Worm (Caenorhabditis elegans): ENCODE data around the gene scc-2.
A peak's percentile ranks its signal among the peaks of the same experiment; 100 is the strongest.

Gene scc-2

DNA sequence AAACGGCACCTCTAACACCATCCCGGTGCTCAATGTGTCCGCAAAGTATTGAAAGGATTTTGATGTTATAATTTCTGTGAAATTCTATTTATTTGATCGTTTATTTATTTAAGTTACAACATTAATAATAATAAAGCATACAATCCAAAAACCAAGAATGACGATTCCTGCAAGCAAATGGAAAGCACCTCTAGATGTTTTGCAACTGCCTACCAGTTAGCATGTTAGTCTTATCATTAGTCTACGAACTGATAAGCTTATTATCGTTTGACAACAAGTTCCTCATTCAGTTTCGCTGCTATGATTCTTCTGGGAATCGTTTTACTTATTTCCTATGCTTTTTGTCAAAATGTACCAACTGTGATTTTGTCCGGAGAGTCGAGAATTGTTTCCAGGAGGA lies 36.2 kb upstream of the scc-2 start, which contains the start of gene K01A2.6:
K01A2.6 (plus strand) TSS at position 301 of the 400 bp plus-strand sequence.
- TF ChIP-seq lin-11 (tag; optimal IDR thresholded peaks at IDR 0.05) (no peak), sem-4 (tag; optimal IDR thresholded peaks at IDR 0.05) (no peak), snpc-4 (tag; optimal IDR thresholded peaks at IDR 0.05) (no peak), fos-1 (tag; optimal IDR thresholded peaks at IDR 0.05) (no peak), unc-55 (GFP tag; optimal IDR thresholded peaks at IDR 0.05) (no peak), aly-2 (tag; optimal IDR thresholded peaks at IDR 0.05) (no peak), nhr-10 (tag; optimal IDR thresholded peaks at IDR 0.05) (no peak)

DNA sequence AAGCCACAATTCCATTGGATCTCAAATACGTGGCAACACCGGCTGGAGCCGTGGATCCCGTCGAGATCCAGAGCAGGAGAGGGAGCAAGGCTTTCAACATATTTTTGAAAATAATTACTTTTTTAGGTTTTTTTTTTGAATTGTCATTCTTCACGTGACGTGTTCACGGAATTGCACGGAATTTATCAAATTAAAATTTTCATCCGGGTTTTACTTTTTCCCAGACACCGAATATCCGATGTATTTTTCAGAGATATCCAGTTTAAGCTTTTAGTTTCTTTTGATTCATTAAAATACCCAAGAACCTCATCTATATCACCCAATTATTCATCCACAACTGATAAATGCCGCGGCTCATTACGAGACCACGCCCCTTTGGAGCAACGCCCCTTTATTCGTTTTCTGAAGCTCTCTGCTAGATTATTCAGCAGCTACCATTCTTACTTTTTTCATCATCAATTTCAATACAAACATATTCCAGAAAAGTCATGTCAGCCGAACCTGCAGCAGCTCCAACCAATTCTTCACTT lies 33.5 kb upstream of the scc-2 start, which contains the start of the genes clec-117 and B0432.1:
clec-117 (minus strand) TSS at position 101 of the 530 bp plus-strand sequence.
B0432.1 (plus strand) TSS at position 480 of the 530 bp plus-strand sequence.
- no peak for TF ChIP-seq nhr-21 (tag; optimal IDR thresholded peaks at IDR 0.05)

DNA sequence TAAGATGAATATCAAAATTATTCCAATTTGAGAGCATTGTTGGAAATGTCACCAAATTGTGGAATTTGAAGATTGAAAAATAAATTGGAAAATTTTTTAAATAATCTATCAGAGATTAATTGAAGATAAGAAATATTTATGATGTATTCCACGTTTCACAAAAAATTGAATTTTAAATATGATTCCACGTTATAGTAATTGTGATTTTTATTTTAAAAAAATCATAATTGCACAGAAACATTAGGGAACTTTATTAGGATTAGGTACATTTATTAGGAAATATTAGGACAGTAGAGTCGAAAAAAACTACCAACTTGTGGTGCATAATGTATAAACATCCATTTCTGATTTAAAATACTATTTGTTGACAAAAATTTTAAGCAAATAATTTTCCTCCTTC lies 31.1 kb upstream of the scc-2 start, which contains the start of gene B0432.11:
B0432.11 (minus strand) TSS at position 101 of the 400 bp plus-strand sequence.
- TF ChIP-seq mbf-1 (tag; optimal IDR thresholded peaks at IDR 0.05) (no peak), ama-1 (optimal IDR thresholded peaks at IDR 0.05) (no peak), alr-1 (tag; optimal IDR thresholded peaks at IDR 0.05) (no peak), unc-39 (tag; optimal IDR thresholded peaks at IDR 0.05) (no peak), unc-55 (GFP tag; optimal IDR thresholded peaks at IDR 0.05) (no peak), elt-3 (tag; optimal IDR thresholded peaks at IDR 0.05) (no peak), unc-62 (GFP tag; optimal IDR thresholded peaks at IDR 0.05) (no peak), fos-1 (tag; optimal IDR thresholded peaks at IDR 0.05) (no peak), nhr-21 (tag; optimal IDR thresholded peaks at IDR 0.05) (no peak), Y55F3AM.14 (GFP tag; optimal IDR thresholded peaks at IDR 0.05) (no peak), dmd-4 (tag; optimal IDR thresholded peaks at IDR 0.05) (no peak), gmeb-1 (tag; optimal IDR thresholded peaks at IDR 0.05) (no peak)

ce11 chrII:290282-290681 lies 26.8 kb upstream of the scc-2 start, which contains the start of gene djr-1.1:
Gene djr-1.1, plus strand, starts transcription at chrII:290582.
- no peak for TF ChIP-seq ZK546.5 (tag; optimal IDR thresholded peaks at IDR 0.05)
- TF ChIP-seq sma-3 (GFP tag; optimal IDR thresholded peaks at IDR 0.05), result no peak
- TF ChIP-seq nhr-25 (tag; optimal IDR thresholded peaks at IDR 0.05), result no peak
- no peak for TF ChIP-seq mdl-1 (tag; optimal IDR thresholded peaks at IDR 0.05)

- TF ChIP-seq Y55F3AM.14 (GFP tag; optimal IDR thresholded peaks at IDR 0.05) (peak; percentile 12), lin-11 (tag; optimal IDR thresholded peaks at IDR 0.05) (no peak)
Measured at ce11 chrII:288705-289205, 25.3 kb upstream of the scc-2 start, which contains the start of gene mrpl-41. Gene mrpl-41, plus strand, starts transcription at chrII:288939.

DNA sequence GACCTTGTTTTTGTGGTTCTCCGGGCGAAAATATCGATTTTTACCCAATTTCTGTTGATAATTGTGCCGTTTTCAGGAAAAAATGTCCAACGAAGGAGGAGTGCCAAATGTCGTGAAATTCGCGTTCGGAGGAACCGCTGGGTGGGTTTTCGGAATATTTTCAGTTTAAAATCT lies 23.0 kb upstream of the scc-2 start, which contains the start of gene misc-1:
misc-1 (plus strand) TSS at position 75 of the 174 bp plus-strand sequence.
- no peak for TF ChIP-seq F13H6.1 (tag; optimal IDR thresholded peaks at IDR 0.05)
- TF ChIP-seq nhr-129 (tag; optimal IDR thresholded peaks at IDR 0.05), result no peak
- TF ChIP-seq blmp-1 (tag; optimal IDR thresholded peaks at IDR 0.05; ENCODE audit: insufficient read depth), result no peak
- TF ChIP-seq snpc-4 (tag; optimal IDR thresholded peaks at IDR 0.05), result no peak
- TF ChIP-seq unc-39 (tag; optimal IDR thresholded peaks at IDR 0.05), result no peak
- TF ChIP-seq alr-1 (tag; optimal IDR thresholded peaks at IDR 0.05), result no peak
- no peak for TF ChIP-seq nhr-10 (tag; optimal IDR thresholded peaks at IDR 0.05)
- TF ChIP-seq lsy-2 (tag; optimal IDR thresholded peaks at IDR 0.05), result no peak
- no peak for TF ChIP-seq mbf-1 (tag; optimal IDR thresholded peaks at IDR 0.05)
- no peak for TF ChIP-seq crh-2 (tag; optimal IDR thresholded peaks at IDR 0.05)
- no peak for TF ChIP-seq zag-1 (tag; optimal IDR thresholded peaks at IDR 0.05)
- no peak for TF ChIP-seq nhr-25 (tag; optimal IDR thresholded peaks at IDR 0.05)
- TF ChIP-seq R02D3.7 (tag; optimal IDR thresholded peaks at IDR 0.05), result no peak
- no peak for TF ChIP-seq ama-1 (optimal IDR thresholded peaks at IDR 0.05)
